Worm (Caenorhabditis elegans): ENCODE results near the gene rol-1.

- TF ChIP-seq him-1 (tag; optimal IDR thresholded peaks at IDR 0.05), result no peak
- no peak for TF ChIP-seq W03F9.2 (tag; optimal IDR thresholded peaks at IDR 0.05)
- TF ChIP-seq dao-5 (tag; optimal IDR thresholded peaks at IDR 0.05), result no peak
Observed at ce11 chrII:12130393-12130792, 42.0 kb upstream of the rol-1 start.

Data from whole organism, L4/young adult.